Worm (Caenorhabditis elegans) whole organism, L1 larva: ENCODE measurements around the gene eelo-1.

Source experiments
- alr-1 ChIP-seq: fragments of 200-800 bp; sonication (Bioruptor generic); optimal IDR thresholded peaks from 2 replicates; lab custom pipeline; 2018; ENCODE audit warnings: borderline replicate concordance, mild to moderate bottlenecking, missing genetic modification characterization, missing compliant biosample characterization
- blmp-1 ChIP-seq: fragments of 150-350 bp; optimal IDR thresholded peaks from 2 replicates; lab custom pipeline; 2014; ENCODE audit warnings: missing biosample characterization, missing genetic modification characterization
- ceh-8 ChIP-seq: fragments of 200-800 bp; sonication (Bioruptor generic); optimal IDR thresholded peaks from 2 replicates; lab custom pipeline; 2018; ENCODE audit warnings: mild to moderate bottlenecking, missing genetic modification characterization, moderate library complexity, missing compliant biosample characterization
- ceh-88 ChIP-seq: fragments of 200-800 bp; sonication (Bioruptor generic); IDR thresholded peaks from 2 replicates; pipeline ENCODE4 v1.3.6; 2022; ENCODE audit warnings: missing genetic modification characterization, missing compliant biosample characterization
- ces-1 ChIP-seq: fragments of 150-350 bp; optimal IDR thresholded peaks from 2 replicates; lab custom pipeline; 2014; ENCODE audit warnings: missing biosample characterization, missing genetic modification reagents, missing genetic modification characterization
- dpl-1 ChIP-seq, 3 experiments: fragments of 150-350 bp in 2 of 3; sonication (generic microtip) in 1 of 3; optimal IDR thresholded peaks; 2 replicates each; lab custom pipeline; 2014 to 2017; ENCODE audit warnings: missing biosample characterization in 3 of 3, missing genetic modification characterization in 3 of 3, missing genetic modification reagents in 3 of 3
- efl-1 ChIP-seq, 4 experiments: fragments of 150-350 bp; optimal IDR thresholded peaks in 3 of 4; peaks in 1 of 4; 1 replicate in 1 of 4; 2 replicates in 3 of 4; lab custom pipeline; 2014; ENCODE audit warnings: missing biosample characterization in 2 of 4, missing genetic modification characterization in 2 of 4, missing genetic modification reagents in 2 of 4
- elt-3 ChIP-seq, 6 experiments: fragments of 150-350 bp in 1 of 6; sonication (generic microtip); optimal IDR thresholded peaks; 2 replicates each; lab custom pipeline; 2017 to 2018; ENCODE audit warnings: missing biosample characterization in 6 of 6, missing genetic modification characterization in 6 of 6, inconsistent platforms in 1 of 6
- fkh-10 ChIP-seq: sonication (generic microtip); optimal IDR thresholded peaks from 2 replicates; lab custom pipeline; 2017; ENCODE audit warnings: missing biosample characterization, missing genetic modification reagents, missing genetic modification characterization
- fkh-4 ChIP-seq: sonication (generic microtip); optimal IDR thresholded peaks from 2 replicates; lab custom pipeline; 2016; ENCODE audit warnings: missing compliant biosample characterization, missing genetic modification characterization, borderline replicate concordance
- fkh-8 ChIP-seq: sonication (generic microtip); optimal IDR thresholded peaks from 2 replicates; lab custom pipeline; 2016; ENCODE audit warnings: mild to moderate bottlenecking, missing genetic modification characterization, missing compliant biosample characterization
- fos-1 ChIP-seq: fragments of 150-350 bp; optimal IDR thresholded peaks from 2 replicates; lab custom pipeline; 2014; ENCODE audit warnings: missing biosample characterization, missing genetic modification characterization
- irx-1 ChIP-seq: sonication (generic microtip); optimal IDR thresholded peaks from 2 replicates; lab custom pipeline; 2016; ENCODE audit warnings: missing genetic modification characterization, missing compliant biosample characterization
- isw-1 ChIP-seq: fragments of 200-800 bp; sonication (Bioruptor generic); IDR thresholded peaks from 2 replicates; pipeline ENCODE4 v1.3.6; 2022; ENCODE audit warnings: missing genetic modification characterization, missing compliant biosample characterization
- jun-1 ChIP-seq: fragments of 150-350 bp; optimal IDR thresholded peaks from 2 replicates; lab custom pipeline; 2014; ENCODE audit warnings: missing biosample characterization, missing genetic modification reagents, missing genetic modification characterization
- lin-13 ChIP-seq: fragments of 150-350 bp; optimal IDR thresholded peaks from 2 replicates; lab custom pipeline; 2014; ENCODE audit warnings: missing biosample characterization, missing genetic modification reagents, missing genetic modification characterization
- lin-14 ChIP-seq: fragments of 200-800 bp; sonication (Bioruptor generic); optimal IDR thresholded peaks from 2 replicates; lab custom pipeline; 2018; ENCODE audit warnings: mild to moderate bottlenecking, missing genetic modification characterization, moderate library complexity, missing compliant biosample characterization
- lin-15B ChIP-seq: fragments of 150-350 bp; sonication (generic microtip); optimal IDR thresholded peaks from 3 replicates; lab custom pipeline; 2014; ENCODE audit warnings: missing biosample characterization, missing genetic modification characterization
- lin-35 ChIP-seq, 2 experiments: fragments of 150-350 bp; optimal IDR thresholded peaks; 2 replicates each; lab custom pipeline; 2014; ENCODE audit warnings: missing biosample characterization in 2 of 2, missing genetic modification characterization in 2 of 2, missing genetic modification reagents in 2 of 2
- lin-39 ChIP-seq: fragments of 150-350 bp; optimal IDR thresholded peaks from 2 replicates; lab custom pipeline; 2014; ENCODE audit warnings: missing biosample characterization, missing genetic modification reagents, missing genetic modification characterization
- lsy-2 ChIP-seq, 2 experiments: fragments of 150-350 bp; optimal IDR thresholded peaks; 2 replicates each; lab custom pipeline; 2014; ENCODE audit warnings: missing biosample characterization in 2 of 2, missing genetic modification characterization in 2 of 2
- mep-1 ChIP-seq: fragments of 150-350 bp; optimal IDR thresholded peaks from 2 replicates; lab custom pipeline; 2014; ENCODE audit warnings: missing biosample characterization, missing genetic modification characterization
- nhr-20 ChIP-seq: sonication (generic microtip); optimal IDR thresholded peaks from 2 replicates; lab custom pipeline; 2016; ENCODE audit warnings: mild to moderate bottlenecking, missing genetic modification characterization, missing compliant biosample characterization
- nhr-28 ChIP-seq: fragments of 150-350 bp; optimal IDR thresholded peaks from 2 replicates; lab custom pipeline; 2014; ENCODE audit warnings: missing biosample characterization, missing genetic modification characterization
- nhr-47 ChIP-seq: sonication (generic microtip); optimal IDR thresholded peaks from 2 replicates; lab custom pipeline; 2016; ENCODE audit warnings: mild to moderate bottlenecking, missing genetic modification characterization, moderate library complexity, missing compliant biosample characterization
- nhr-71 ChIP-seq: sonication (generic microtip); optimal IDR thresholded peaks from 2 replicates; lab custom pipeline; 2016; ENCODE audit warnings: mild to moderate bottlenecking, missing genetic modification characterization, moderate library complexity, missing compliant biosample characterization
- nhr-85 ChIP-seq: sonication (generic microtip); peaks from one replicate; lab custom pipeline; 2016; ENCODE audit warnings: missing genetic modification characterization, inconsistent platforms, missing compliant biosample characterization
- nhr-90 ChIP-seq: sonication (generic microtip); optimal IDR thresholded peaks from 2 replicates; lab custom pipeline; 2016; ENCODE audit warnings: mild to moderate bottlenecking, missing genetic modification characterization, missing compliant biosample characterization; ENCODE audit not compliant: poor library complexity
- pag-3 ChIP-seq: sonication (generic microtip); optimal IDR thresholded peaks from 2 replicates; lab custom pipeline; 2017; ENCODE audit warnings: missing genetic modification characterization, mild to moderate bottlenecking, missing compliant biosample characterization, antibody characterized with exemption, borderline replicate concordance; ENCODE audit not compliant: insufficient read depth
- pax-3 ChIP-seq: fragments of 200-800 bp; sonication (Bioruptor generic); optimal IDR thresholded peaks from 2 replicates; lab custom pipeline; 2018; ENCODE audit warnings: mild to moderate bottlenecking, missing genetic modification characterization, moderate library complexity, missing compliant biosample characterization
- skn-1 ChIP-seq: fragments of 150-350 bp; optimal IDR thresholded peaks from 2 replicates; lab custom pipeline; 2014; ENCODE audit warnings: missing biosample characterization, missing genetic modification characterization
- snpc-4 ChIP-seq: fragments of 150-350 bp; optimal IDR thresholded peaks from 2 replicates; lab custom pipeline; 2014; ENCODE audit warnings: missing biosample characterization, missing genetic modification characterization
- snu-23 ChIP-seq: sonication (generic microtip); optimal IDR thresholded peaks from 2 replicates; lab custom pipeline; 2016; ENCODE audit warnings: missing genetic modification characterization, missing compliant biosample characterization
- sup-37 ChIP-seq: fragments of 200-800 bp; sonication (Bioruptor generic); optimal IDR thresholded peaks from 2 replicates; lab custom pipeline; 2018; ENCODE audit warnings: mild to moderate bottlenecking, missing genetic modification characterization, missing compliant biosample characterization
- swsn-7 ChIP-seq: sonication (generic microtip); optimal IDR thresholded peaks from 2 replicates; lab custom pipeline; 2016; ENCODE audit warnings: missing genetic modification characterization, missing compliant biosample characterization
- unc-130 ChIP-seq: fragments of 150-350 bp; optimal IDR thresholded peaks from 2 replicates; lab custom pipeline; 2017; ENCODE audit warnings: missing biosample characterization, missing genetic modification characterization, inconsistent platforms
- unc-86 ChIP-seq: sonication (generic microtip); optimal IDR thresholded peaks from 2 replicates; lab custom pipeline; 2016; ENCODE audit warnings: missing genetic modification characterization, missing compliant biosample characterization

eelo-1 gene

DNA sequence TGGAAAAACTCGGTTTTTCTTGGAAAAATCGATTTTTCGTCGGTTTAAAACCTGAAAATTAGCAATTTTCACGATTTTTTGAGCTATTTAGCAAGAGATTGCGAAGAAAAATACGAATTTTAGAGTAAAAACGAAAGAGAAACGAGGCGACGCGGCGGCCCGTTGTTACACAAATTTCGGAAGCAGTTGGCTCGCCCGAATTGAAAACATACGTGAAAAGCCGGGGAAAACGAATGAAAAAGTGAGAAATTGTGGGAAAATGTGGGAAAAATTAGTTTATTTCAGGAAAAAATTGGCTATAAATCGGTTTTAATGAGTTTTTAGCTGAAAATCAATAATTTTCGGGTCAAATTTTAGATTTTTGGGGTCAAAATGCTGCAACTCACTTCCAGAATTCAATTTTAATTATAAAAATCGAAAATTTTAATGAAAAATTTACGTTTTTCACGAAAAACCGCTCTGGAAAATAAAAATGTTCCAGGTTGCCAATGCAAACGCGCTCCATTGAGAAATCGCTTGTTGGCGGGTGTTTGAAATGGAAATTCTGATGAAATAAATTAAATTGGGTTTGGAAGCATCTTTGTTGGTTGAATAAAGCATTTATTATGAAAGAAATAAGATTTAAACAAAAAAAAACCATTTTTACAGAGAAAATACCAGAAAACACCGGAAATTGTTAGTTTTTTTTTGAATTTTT is 25.4 kb downstream of the eelo-1 start, which contains the start of gene snf-6 (continued):
- peak; percentile 7 for TF ChIP-seq nhr-20 (tag; lab: Kevin White, UChicago)
- no peak for TF ChIP-seq ces-1
- peak; percentile 51 to 64 for TF ChIP-seq lsy-2 (tag; optimal IDR thresholded peaks at IDR 0.05; lab: Kevin White, UChicago)
- no peak for TF ChIP-seq fkh-10
- peak; percentile 49 for TF ChIP-seq mep-1 (tag; lab: Kevin White, UChicago)
- no peak for TF ChIP-seq alr-1 (tag; lab: Kevin White, UChicago)
- TF ChIP-seq fos-1 (tag; lab: Kevin White, UChicago): peak; percentile 18
- TF ChIP-seq lin-15B (tag; lab: Kevin White, UChicago): peak; percentile 67
- peak; percentile 91 to 97 for TF ChIP-seq lin-35 (GFP tag; optimal IDR thresholded peaks at IDR 0.05; lab: Kevin White, UChicago)
- TF ChIP-seq fkh-4 (tag; lab: Kevin White, UChicago): no peak
- no peak for TF ChIP-seq nhr-28
- TF ChIP-seq jun-1 (tag; lab: Kevin White, UChicago): no peak
- TF ChIP-seq swsn-7: peak; percentile 28
- TF ChIP-seq nhr-90 (tag; lab: Kevin White, UChicago): peak; percentile 18
- TF ChIP-seq lin-39 (tag; lab: Kevin White, UChicago): no peak
- TF ChIP-seq ceh-88 (GFP tag; lab: Robert Waterston, UW): no peak
- peak; percentile 12 for TF ChIP-seq blmp-1 (tag; lab: Kevin White, UChicago)
- TF ChIP-seq irx-1 (tag; lab: Kevin White, UChicago): peak; percentile 17
- TF ChIP-seq unc-86 (tag; lab: Kevin White, UChicago): peak; percentile 17
- TF ChIP-seq fkh-8: no peak
- peak; percentile 75 for TF ChIP-seq nhr-85 (tag; lab: Kevin White, UChicago)
- peak; percentile 16 for TF ChIP-seq isw-1 (GFP tag; lab: Robert Waterston, UW)
- peak; percentile 16 for TF ChIP-seq pax-3

DNA sequence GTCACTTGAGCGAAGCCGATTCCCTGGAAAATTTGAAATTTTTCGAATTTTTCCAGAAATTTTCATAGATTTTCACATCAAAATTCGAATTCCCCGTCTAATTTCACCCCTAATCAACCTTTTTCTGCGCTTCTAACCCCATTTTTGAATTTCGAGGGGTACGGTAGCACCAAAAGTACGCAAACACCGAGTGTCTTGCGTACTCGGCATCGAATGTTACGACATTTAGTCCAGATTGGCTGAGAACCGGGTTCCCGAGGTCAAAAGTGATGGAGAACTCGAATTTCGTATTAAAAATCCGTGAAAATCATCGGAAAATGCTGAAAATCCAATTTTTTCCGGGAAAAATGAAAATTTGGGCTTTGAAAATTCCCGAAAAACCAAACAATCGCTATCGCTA is 29.9 kb downstream of the eelo-1 start:
- no peak for TF ChIP-seq efl-1 (optimal IDR thresholded peaks at IDR 0.05; lab: Kevin White, UChicago)
- TF ChIP-seq efl-1 (GFP tag; optimal IDR thresholded peaks at IDR 0.05 in 1 of 2; lab: Kevin White, UChicago): peak in 1 of 2 experiments; percentile 67
- TF ChIP-seq fkh-10: no peak
- no peak for TF ChIP-seq lin-14 (GFP tag; lab: Kevin White, UChicago)

DNA sequence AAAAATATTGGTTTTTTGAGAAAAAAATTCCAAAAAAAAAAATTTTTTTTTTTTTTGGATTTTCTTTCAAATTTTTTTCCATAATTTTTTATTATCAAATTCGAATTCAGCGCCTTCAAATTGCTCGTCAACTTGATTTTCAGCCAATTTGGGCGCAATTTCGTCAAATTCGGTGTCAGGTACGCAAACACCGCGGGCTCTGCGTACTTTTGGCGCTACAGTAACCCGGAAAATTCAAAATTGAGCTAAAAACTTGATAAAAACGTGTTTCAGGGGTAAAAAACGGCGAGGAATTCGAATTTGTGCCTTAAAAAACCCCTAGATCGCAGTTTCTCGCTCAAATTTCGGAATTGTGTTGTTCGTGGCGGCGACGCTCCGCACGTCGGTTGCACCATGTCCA is 38.4 kb downstream of the eelo-1 start:
- no peak for TF ChIP-seq skn-1 (tag; lab: Kevin White, UChicago)
- TF ChIP-seq lin-13 (GFP tag; lab: Kevin White, UChicago): peak; percentile 45
- TF ChIP-seq unc-130 (tag; lab: Kevin White, UChicago): no peak
- no peak for TF ChIP-seq snu-23 (GFP tag; lab: Kevin White, UChicago)
- no peak for TF ChIP-seq sup-37 (GFP tag; lab: Kevin White, UChicago)
- no peak for TF ChIP-seq pag-3 (tag; lab: Kevin White, UChicago)
- TF ChIP-seq ceh-8 (GFP tag; lab: Kevin White, UChicago): no peak
- no peak for TF ChIP-seq nhr-71 (tag; lab: Kevin White, UChicago)
- TF ChIP-seq fkh-4 (tag; lab: Kevin White, UChicago): no peak
- TF ChIP-seq irx-1 (tag; lab: Kevin White, UChicago): no peak
- no peak for TF ChIP-seq dpl-1 (GFP tag; optimal IDR thresholded peaks at IDR 0.05; lab: Kevin White, UChicago)
- no peak for TF ChIP-seq nhr-47 (tag; lab: Kevin White, UChicago)
- TF ChIP-seq elt-3 (tag; optimal IDR thresholded peaks at IDR 0.05; lab: Kevin White, UChicago): no peak
- TF ChIP-seq lsy-2 (tag; optimal IDR thresholded peaks at IDR 0.05; lab: Kevin White, UChicago): peak; percentile 27 to 75
- TF ChIP-seq snpc-4 (tag; lab: Kevin White, UChicago): no peak
